Worm (Caenorhabditis elegans): Measurements from ENCODE around the gene D2007.1.

- no peak for TF ChIP-seq sptf-1 (tag; optimal IDR thresholded peaks at IDR 0.05)
- TF ChIP-seq mep-1 (tag; optimal IDR thresholded peaks at IDR 0.05) = no peak
These were observed 39.4 kb upstream of the D2007.1 start for ce11 chrIII:8115877-8116276.
